Worm (Caenorhabditis elegans) whole organism, mixed stage, embryonic: ENCODE results near the gene nduv-2.

Experiments used
- elt-1 ChIP-seq: sonication (generic microtip); optimal IDR thresholded peaks from 2 replicates; lab custom pipeline; 2017; ENCODE audit warnings: missing genetic modification characterization, mild to moderate bottlenecking, missing compliant biosample characterization, antibody characterized with exemption, moderate library complexity, borderline replicate concordance; ENCODE audit not compliant: insufficient read depth
- elt-3 ChIP-seq: fragments of 150-350 bp; optimal IDR thresholded peaks from 2 replicates; lab custom pipeline; 2014; ENCODE audit warnings: missing biosample characterization, missing genetic modification characterization
- lsy-2 ChIP-seq: fragments of 150-350 bp; optimal IDR thresholded peaks from 2 replicates; lab custom pipeline; 2014; ENCODE audit warnings: missing biosample characterization, missing genetic modification characterization
- mep-1 ChIP-seq: fragments of 150-350 bp; optimal IDR thresholded peaks from 2 replicates; lab custom pipeline; 2017; ENCODE audit warnings: missing biosample characterization, missing genetic modification reagents, missing genetic modification characterization, inconsistent platforms
- nhr-12 ChIP-seq: fragments of 150-350 bp; optimal IDR thresholded peaks from 2 replicates; lab custom pipeline; 2014; ENCODE audit warnings: missing biosample characterization, missing genetic modification characterization
- nhr-237 ChIP-seq: fragments of 150-350 bp; optimal IDR thresholded peaks from 2 replicates; lab custom pipeline; 2014; ENCODE audit warnings: missing biosample characterization, missing genetic modification characterization
- nhr-28 ChIP-seq: fragments of 150-350 bp; optimal IDR thresholded peaks from 2 replicates; lab custom pipeline; 2014; ENCODE audit warnings: missing biosample characterization, missing genetic modification characterization
- pha-4 ChIP-seq: fragments of 150-350 bp; optimal IDR thresholded peaks from 2 replicates; lab custom pipeline; 2018; ENCODE audit warnings: missing biosample characterization, missing genetic modification reagents, missing genetic modification characterization
- unc-39 ChIP-seq: fragments of 150-350 bp; optimal IDR thresholded peaks from 2 replicates; lab custom pipeline; 2014; ENCODE audit warnings: missing biosample characterization, missing genetic modification characterization

DNA sequence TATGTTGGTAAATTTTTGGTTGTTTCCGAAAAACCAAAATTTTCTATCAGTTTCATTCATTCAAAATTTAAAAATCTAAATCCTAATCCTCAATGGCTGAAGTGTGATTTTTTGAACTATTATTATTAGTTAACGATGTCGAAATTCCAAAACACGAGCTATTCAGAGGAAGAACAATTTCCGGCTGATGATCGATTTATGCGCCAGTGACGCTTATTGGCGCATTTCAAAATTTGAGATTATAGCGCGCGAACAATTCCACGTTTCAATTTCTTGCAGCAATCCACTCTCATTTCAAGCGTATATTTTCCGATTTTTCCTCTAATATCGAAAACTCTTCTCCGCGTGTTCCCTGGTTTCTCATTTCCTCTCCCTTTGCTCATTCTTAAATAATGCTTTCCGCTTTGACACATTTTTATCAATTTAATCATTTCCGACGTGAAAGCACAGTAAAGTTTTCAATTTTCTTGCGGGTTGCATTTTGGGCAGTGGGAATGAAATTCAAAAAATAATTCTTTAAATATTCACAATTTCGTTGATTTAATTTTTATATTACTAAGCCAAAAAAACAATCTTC lies 39.1 kb upstream of the nduv-2 start:
- no peak for TF ChIP-seq nhr-237 (tag; lab: Kevin White, UChicago)
- TF ChIP-seq lsy-2, result no peak
- TF ChIP-seq mep-1 (tag; lab: Kevin White, UChicago), result peak; percentile 30
- no peak for TF ChIP-seq pha-4 (tag; lab: Kevin White, UChicago)
- no peak for TF ChIP-seq nhr-28 (tag; lab: Kevin White, UChicago)
- TF ChIP-seq unc-39 (tag; lab: Kevin White, UChicago), result no peak
- TF ChIP-seq elt-3, result no peak
- TF ChIP-seq elt-1 (tag; lab: Kevin White, UChicago), result no peak
- no peak for TF ChIP-seq nhr-12 (tag; lab: Kevin White, UChicago)
